Worm (Caenorhabditis elegans): ENCODE results near the gene F40A3.2.

DNA sequence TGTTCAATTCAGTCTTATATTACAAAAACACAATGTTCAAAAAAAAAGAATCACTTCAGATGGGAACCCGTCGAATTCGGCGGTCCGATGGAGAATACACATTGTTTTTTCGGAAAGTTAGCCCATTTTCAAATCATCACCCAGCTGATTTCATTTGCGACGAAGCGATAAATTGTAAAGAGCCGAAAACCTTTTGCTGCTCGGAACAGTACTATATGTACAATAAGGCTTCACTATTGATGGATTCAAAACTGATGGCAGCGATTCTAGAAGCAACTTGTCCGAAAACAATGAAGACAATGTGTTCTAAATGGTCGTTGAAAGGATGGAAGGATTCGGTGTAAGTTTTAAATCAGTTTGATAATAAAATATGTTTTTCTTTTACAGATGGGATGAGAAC is 20.8 kb upstream of the F40A3.2 start, which contains the start of gene C37C3.1:
- no peak for TF ChIP-seq unc-62 (GFP tag; optimal IDR thresholded peaks at IDR 0.05)
- TF ChIP-seq bed-3 (GFP tag; optimal IDR thresholded peaks at IDR 0.05), result no peak
- no peak for TF ChIP-seq ceh-43 (GFP tag; optimal IDR thresholded peaks at IDR 0.05)
- no peak for TF ChIP-seq nhr-237 (tag; optimal IDR thresholded peaks at IDR 0.05)
- no peak for TF ChIP-seq ces-1 (GFP tag; optimal IDR thresholded peaks at IDR 0.05)
- no peak for TF ChIP-seq ztf-11 (tag; optimal IDR thresholded peaks at IDR 0.05)
- no peak for TF ChIP-seq lin-13 (tag; optimal IDR thresholded peaks at IDR 0.05)
- no peak for TF ChIP-seq lsy-2 (tag; optimal IDR thresholded peaks at IDR 0.05)
- TF ChIP-seq pha-4 (tag; optimal IDR thresholded peaks at IDR 0.05), result no peak
- TF ChIP-seq unc-39 (tag; optimal IDR thresholded peaks at IDR 0.05), result no peak
- TF ChIP-seq unc-120 (tag; optimal IDR thresholded peaks at IDR 0.05; ENCODE audit: poor library complexity, severe bottlenecking), result no peak
- TF ChIP-seq mab-5 (tag; optimal IDR thresholded peaks at IDR 0.05), result no peak
